Worm (Caenorhabditis elegans) whole organism, early embryonic: ENCODE measurements around the gene C04E6.7.

Experiments
- F13C5.2 ChIP-seq: sonication (generic microtip); optimal IDR thresholded peaks from 2 replicates; lab custom pipeline; 2017; ENCODE audit warnings: mild to moderate bottlenecking, missing genetic modification characterization, inconsistent platforms, missing compliant biosample characterization
- ama-1 ChIP-seq: fragments of 150-350 bp; optimal IDR thresholded peaks from 2 replicates; lab custom pipeline; 2014
- ceh-13 ChIP-seq: fragments of 200-800 bp; sonication (Bioruptor generic); optimal IDR thresholded peaks from 2 replicates; lab custom pipeline; 2018; ENCODE audit warnings: mild to moderate bottlenecking, missing genetic modification characterization, missing compliant biosample characterization
- ets-7 ChIP-seq: sonication (generic microtip); optimal IDR thresholded peaks from 2 replicates; lab custom pipeline; 2016; ENCODE audit warnings: missing genotype, missing genetic modification characterization, missing compliant biosample characterization
- hnd-1 ChIP-seq: sonication (generic microtip); optimal IDR thresholded peaks from 2 replicates; lab custom pipeline; 2016; ENCODE audit warnings: missing genetic modification characterization, missing compliant biosample characterization
- pes-1 ChIP-seq: fragments of 200-800 bp; sonication (Bioruptor generic); IDR thresholded peaks from 2 replicates; pipeline ENCODE4 v1.3.6; 2022; ENCODE audit warnings: missing genetic modification reagents, missing genetic modification characterization, missing compliant biosample characterization
- scrt-1 ChIP-seq: fragments of 200-800 bp; sonication (Bioruptor generic); IDR thresholded peaks from 2 replicates; pipeline ENCODE4 v1.3.6; 2022; ENCODE audit warnings: missing genetic modification characterization, missing compliant biosample characterization
- tbx-37 ChIP-seq: fragments of 200-800 bp; sonication (Bioruptor generic); conservative IDR thresholded peaks from 2 replicates; pipeline ENCODE4 v1.3.6; 2022; ENCODE audit warnings: missing genetic modification reagents, missing genetic modification characterization, missing compliant biosample characterization

DNA sequence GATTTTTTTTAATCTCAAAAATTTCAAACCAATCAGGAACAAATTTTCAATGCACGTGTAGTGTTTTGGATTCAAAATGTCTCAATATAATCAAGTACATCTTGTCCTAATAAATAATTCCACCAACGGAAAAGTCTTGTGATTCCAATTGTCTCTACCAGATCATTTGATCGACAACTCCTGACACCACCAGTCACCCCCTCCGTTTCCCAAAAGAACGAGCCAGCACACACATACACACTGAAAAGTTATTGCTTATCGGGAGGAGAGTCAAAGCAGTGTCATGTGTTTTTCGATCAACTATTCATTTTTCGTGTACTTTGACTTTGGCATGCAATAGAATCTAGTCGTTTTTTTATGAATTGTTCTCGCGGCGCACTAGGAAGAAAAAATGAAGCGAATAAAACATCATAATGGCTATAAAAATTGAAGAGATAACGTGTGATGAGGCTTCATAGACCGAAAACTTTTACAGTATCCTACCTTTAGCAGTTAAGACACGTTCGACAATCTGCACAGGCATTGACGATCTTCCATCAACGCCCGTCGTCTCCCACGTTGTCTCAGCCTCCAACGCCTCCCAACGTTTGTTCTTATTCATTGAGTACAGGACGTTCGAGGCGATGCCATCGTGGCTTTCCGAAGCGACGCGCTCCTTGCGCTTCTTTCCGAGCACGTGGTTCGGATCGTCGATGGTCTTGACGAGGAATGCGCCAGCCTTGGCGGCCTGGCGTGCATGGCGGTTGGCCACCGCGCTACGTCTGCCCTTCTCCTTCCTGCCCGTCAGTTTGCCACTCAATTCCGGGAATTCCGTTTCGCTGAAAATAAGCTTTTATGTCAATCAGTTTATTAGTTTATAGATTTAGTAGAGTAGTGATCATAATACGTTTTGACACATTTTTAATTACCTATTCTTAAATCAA, 49.4 kb upstream of the C04E6.7 start:
- TF ChIP-seq ama-1 (no peak), scrt-1 (GFP tag; lab: Robert Waterston, UW) (no peak), F13C5.2 (tag; lab: Kevin White, UChicago) (no peak), pes-1 (GFP tag; lab: Robert Waterston, UW) (no peak), tbx-37 (GFP tag; lab: Robert Waterston, UW) (no peak), hnd-1 (no peak), ets-7 (tag; lab: Kevin White, UChicago) (no peak), ceh-13 (GFP tag; lab: Kevin White, UChicago) (no peak)
